Fruit fly (Drosophila melanogaster) S2 (cell line): ENCODE results near the gene CG42465.

ENCODE experiments used
- CG8478 ChIP-seq: fragments of >200 bp; optimal IDR thresholded peaks from 2 replicates; lab custom pipeline; 2018
- CTCF ChIP-seq, 2 experiments: fragments of >200 bp; optimal IDR thresholded peaks; 2 replicates each; lab custom pipeline; 2018

- TF ChIP-seq CTCF (optimal IDR thresholded peaks at IDR 0.05; lab: Kevin White, UChicago) (no peak), CG8478 (lab: Kevin White, UChicago) (no peak)
These were observed 2.2 kb upstream of the CG42465 start, which contains the start of gene CG3604 for dm6 chr2L:3697772-3698171.
